Fruit fly (Drosophila melanogaster): Measurements from ENCODE around the gene AstA-R1.

- no peak for TF ChIP-seq CG15336 (GFP tag; IDR thresholded peaks at IDR 0.05)
- no peak for TF ChIP-seq Ets96B (tag; optimal IDR thresholded peaks at IDR 0.05)
- TF ChIP-seq Hr39 (GFP tag; optimal IDR thresholded peaks at IDR 0.05) = no peak
- TF ChIP-seq Eip75B (GFP tag; optimal IDR thresholded peaks at IDR 0.05) = no peak
- no peak for TF ChIP-seq dac (GFP tag; optimal IDR thresholded peaks at IDR 0.05)
- no peak for TF ChIP-seq Sox102F (GFP tag; optimal IDR thresholded peaks at IDR 0.05)
- TF ChIP-seq CG6808 (GFP tag; optimal IDR thresholded peaks at IDR 0.05) = no peak
- peak; percentile 89 for TF ChIP-seq CG6163 (GFP tag; IDR thresholded peaks at IDR 0.05)
- TF ChIP-seq Met (GFP tag; optimal IDR thresholded peaks at IDR 0.05) = no peak
- no peak for TF ChIP-seq spab (GFP tag; optimal IDR thresholded peaks at IDR 0.05)
- TF ChIP-seq CG16779 (tag; optimal IDR thresholded peaks at IDR 0.05) = no peak
- no peak for TF ChIP-seq fd85E (GFP tag; optimal IDR thresholded peaks at IDR 0.05)
- TF ChIP-seq Blimp-1 (GFP tag; optimal IDR thresholded peaks at IDR 0.05) = no peak
- no peak for TF ChIP-seq esn (GFP tag; optimal IDR thresholded peaks at IDR 0.05)
Measured at dm6 chrX:3677156-3677846, 103.0 kb downstream of the AstA-R1 start.

Measured in whole organism, prepupa.